Worm (Caenorhabditis elegans): ENCODE results near the gene K10B2.4.

K10B2.4 gene

ce11 chrII:6358905-6359304 lies 1.9 kb downstream of the K10B2.4 start, which contains the start of gene C32D5.12:
TSS of gene C32D5.12 (minus strand) at chrII:6359005.
- TF ChIP-seq blmp-1 (tag; optimal IDR thresholded peaks at IDR 0.05) (peak; percentile 28), unc-86 (tag; optimal IDR thresholded peaks at IDR 0.05) (no peak)

- TF ChIP-seq irx-1 (tag; optimal IDR thresholded peaks at IDR 0.05), result no peak
- no peak for TF ChIP-seq nhr-90 (tag; optimal IDR thresholded peaks at IDR 0.05; ENCODE audit: poor library complexity)
- TF ChIP-seq ceh-88 (GFP tag; IDR thresholded peaks at IDR 0.05), result no peak
- no peak for TF ChIP-seq aly-2 (tag; optimal IDR thresholded peaks at IDR 0.05)
- no peak for TF ChIP-seq unc-86 (tag; optimal IDR thresholded peaks at IDR 0.05)
- no peak for TF ChIP-seq grh-1 (GFP tag; IDR thresholded peaks at IDR 0.05)
- no peak for TF ChIP-seq nhr-12 (tag; optimal IDR thresholded peaks at IDR 0.05)
- no peak for TF ChIP-seq nhr-19 (GFP tag; conservative IDR thresholded peaks at IDR 0.05)
- TF ChIP-seq xbp-1 (tag; optimal IDR thresholded peaks at IDR 0.05), result no peak
- no peak for TF ChIP-seq elt-3 (tag; optimal IDR thresholded peaks at IDR 0.05)
- no peak for TF ChIP-seq egl-13 (tag; optimal IDR thresholded peaks at IDR 0.05)
- TF ChIP-seq fkh-10 (GFP tag; optimal IDR thresholded peaks at IDR 0.05), result no peak
Measured at ce11 chrII:6358232-6358631, 2.5 kb downstream of the K10B2.4 start.

- TF ChIP-seq isw-1 (GFP tag; IDR thresholded peaks at IDR 0.05) (peak; percentile 63), lin-35 (GFP tag; optimal IDR thresholded peaks at IDR 0.05) (peak; percentile 80 to 86), jun-1 (tag; optimal IDR thresholded peaks at IDR 0.05) (peak; percentile 48), rnt-1 (tag; optimal IDR thresholded peaks at IDR 0.05) (peak; percentile 86), nhr-28 (tag; optimal IDR thresholded peaks at IDR 0.05) (no peak), ceh-8 (GFP tag; optimal IDR thresholded peaks at IDR 0.05) (no peak), grh-1 (GFP tag; IDR thresholded peaks at IDR 0.05) (peak; percentile 32; the same call in 1 of the 2 replicates), efl-1 (optimal IDR thresholded peaks at IDR 0.05) (peak; percentile 57 to 75), efl-1 (GFP tag; optimal IDR thresholded peaks at IDR 0.05 in 1 of 2) (peak; percentile 72 to 97), irx-1 (tag; optimal IDR thresholded peaks at IDR 0.05) (peak; percentile 63), fkh-4 (tag; optimal IDR thresholded peaks at IDR 0.05; ENCODE audit: borderline replicate concordance) (no peak), pag-3 (tag; optimal IDR thresholded peaks at IDR 0.05; ENCODE audit: borderline replicate concordance, insufficient read depth) (peak; percentile 1), lin-39 (tag; optimal IDR thresholded peaks at IDR 0.05) (peak; percentile 12), fkh-10 (GFP tag; optimal IDR thresholded peaks at IDR 0.05) (no peak), fkh-8 (tag; optimal IDR thresholded peaks at IDR 0.05) (peak; percentile 91), swsn-7 (tag; optimal IDR thresholded peaks at IDR 0.05) (peak; percentile 83), nhr-85 (tag) (peak; percentile 82), dsc-1 (tag; optimal IDR thresholded peaks at IDR 0.05) (peak; percentile 68), nhr-47 (tag; optimal IDR thresholded peaks at IDR 0.05) (peak; percentile 84), nhr-12 (tag; optimal IDR thresholded peaks at IDR 0.05) (no peak), snpc-4 (tag; optimal IDR thresholded peaks at IDR 0.05) (peak; percentile 16), hlh-4 (tag; optimal IDR thresholded peaks at IDR 0.05) (no peak), sptf-1 (tag; optimal IDR thresholded peaks at IDR 0.05) (no peak), unc-130 (tag; optimal IDR thresholded peaks at IDR 0.05) (peak; percentile 49), ama-1 (optimal IDR thresholded peaks at IDR 0.05) (no peak), unc-30 (tag; optimal IDR thresholded peaks at IDR 0.05) (no peak), mep-1 (tag; optimal IDR thresholded peaks at IDR 0.05) (peak; percentile 85), mef-2 (tag; optimal IDR thresholded peaks at IDR 0.05) (no peak), lsy-2 (tag; optimal IDR thresholded peaks at IDR 0.05) (peak; percentile 82 to 86), mdl-1 (tag; optimal IDR thresholded peaks at IDR 0.05) (peak in 1 of 2 experiments; percentile 61), tbx-2 (tag; optimal IDR thresholded peaks at IDR 0.05) (peak; percentile 73), nhr-77 (tag; optimal IDR thresholded peaks at IDR 0.05) (peak; percentile 72), aha-1 (tag; optimal IDR thresholded peaks at IDR 0.05) (no peak), lir-3 (tag; optimal IDR thresholded peaks at IDR 0.05; ENCODE audit: poor library complexity) (peak; percentile 49), nhr-90 (tag; optimal IDR thresholded peaks at IDR 0.05; ENCODE audit: poor library complexity) (peak; percentile 47), dpl-1 (GFP tag; optimal IDR thresholded peaks at IDR 0.05) (peak; percentile 49 to 81 (median 78)), fos-1 (tag; optimal IDR thresholded peaks at IDR 0.05) (peak; percentile 35), F16B12.6 (tag; optimal IDR thresholded peaks at IDR 0.05) (peak; percentile 54), elt-3 (tag; optimal IDR thresholded peaks at IDR 0.05) (peak in 2 of 6 experiments; percentile 17 to 45), snu-23 (GFP tag; optimal IDR thresholded peaks at IDR 0.05) (peak; percentile 88)
Measured at ce11 chrII:6355396-6356346, 5.1 kb downstream of the K10B2.4 start, which contains the start of gene C32D5.11. TSS of gene C32D5.11 (minus strand) at chrII:6355446.
